Worm (Caenorhabditis elegans) whole organism, midembryonic: ENCODE data around the gene K09F5.4.
A peak's percentile ranks its signal among the peaks of the same experiment; 100 is the strongest.

Experiments
- T22C8.4 ChIP-seq: fragments of 200-800 bp; sonication (Bioruptor generic); IDR thresholded peaks from 2 replicates; pipeline ENCODE4 v1.3.6; 2022; ENCODE audit warnings: missing genetic modification characterization, missing compliant biosample characterization
- cog-1 ChIP-seq: sonication (generic microtip); optimal IDR thresholded peaks from 2 replicates; lab custom pipeline; 2016; ENCODE audit warnings: missing genetic modification characterization, missing compliant biosample characterization
- flt-1 ChIP-seq: fragments of 200-800 bp; sonication (Bioruptor generic); IDR thresholded peaks from 2 replicates; pipeline ENCODE4 v1.3.6; 2022; ENCODE audit warnings: missing genetic modification characterization, missing compliant biosample characterization
- klf-2 ChIP-seq: fragments of 200-800 bp; sonication (Bioruptor generic); conservative IDR thresholded peaks from 2 replicates; pipeline ENCODE4 v1.3.6; 2022; ENCODE audit warnings: missing genetic modification reagents, missing genetic modification characterization, missing compliant biosample characterization
- med-1 ChIP-seq: sonication (generic microtip); optimal IDR thresholded peaks from 2 replicates; lab custom pipeline; 2017; ENCODE audit warnings: missing genetic modification characterization, mild to moderate bottlenecking, missing compliant biosample characterization, antibody characterized with exemption, missing genetic modification reagents; ENCODE audit not compliant: insufficient read depth
- ref-1 ChIP-seq: fragments of 200-800 bp; sonication (Bioruptor generic); conservative IDR thresholded peaks from 2 replicates; pipeline ENCODE4 v1.3.6; 2022; ENCODE audit warnings: missing genetic modification reagents, missing genetic modification characterization, missing compliant biosample characterization
- tab-1 ChIP-seq: fragments of 200-800 bp; sonication (Bioruptor generic); IDR thresholded peaks from 2 replicates; pipeline ENCODE4 v1.3.6; 2022; ENCODE audit warnings: missing genetic modification characterization, missing compliant biosample characterization
- ztf-23 ChIP-seq: fragments of 200-800 bp; sonication (Bioruptor generic); IDR thresholded peaks from 2 replicates; pipeline ENCODE4 v1.3.6; 2022; ENCODE audit warnings: missing genetic modification reagents, missing genetic modification characterization, missing compliant biosample characterization
- ztf-29 ChIP-seq: fragments of 200-800 bp; sonication (Bioruptor generic); IDR thresholded peaks from 2 replicates; pipeline ENCODE4 v1.3.6; 2022; ENCODE audit warnings: missing genetic modification reagents, missing genetic modification characterization, missing compliant biosample characterization

The K09F5.4 gene

DNA sequence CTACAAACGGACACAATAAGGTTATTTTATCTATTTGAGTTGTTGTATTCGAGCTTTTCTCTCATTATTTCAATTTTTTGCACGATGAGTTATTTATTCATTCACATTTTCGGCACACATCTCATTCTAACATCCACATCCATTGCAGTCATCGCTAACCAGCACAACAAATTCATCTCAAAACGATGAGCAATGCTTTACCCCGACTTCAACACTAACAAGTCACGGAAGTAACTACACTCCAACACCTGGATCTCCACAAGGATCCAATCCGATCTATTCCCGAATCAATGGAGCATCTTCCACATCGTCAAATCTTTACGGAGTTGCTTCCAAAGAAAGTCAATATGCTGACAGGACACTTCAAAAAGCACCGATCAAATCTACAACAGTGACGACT is 13.6 kb upstream of the K09F5.4 start:
- TF ChIP-seq T22C8.4 (GFP tag; lab: Robert Waterston, UW) (no peak), tab-1 (GFP tag; lab: Robert Waterston, UW) (no peak), med-1 (no peak), flt-1 (GFP tag; lab: Robert Waterston, UW) (no peak), ztf-23 (GFP tag; lab: Robert Waterston, UW) (no peak), cog-1 (tag; lab: Kevin White, UChicago) (no peak)

ce11 chrX:7720565-7720964 is 10.0 kb upstream of the K09F5.4 start:
- no peak for TF ChIP-seq T22C8.4 (GFP tag; lab: Robert Waterston, UW)
- TF ChIP-seq ref-1 (GFP tag; lab: Robert Waterston, UW) = no peak
- TF ChIP-seq ztf-23 (GFP tag; lab: Robert Waterston, UW) = no peak
- no peak for TF ChIP-seq cog-1 (tag; lab: Kevin White, UChicago)
- TF ChIP-seq tab-1 (GFP tag; lab: Robert Waterston, UW) = no peak

DNA sequence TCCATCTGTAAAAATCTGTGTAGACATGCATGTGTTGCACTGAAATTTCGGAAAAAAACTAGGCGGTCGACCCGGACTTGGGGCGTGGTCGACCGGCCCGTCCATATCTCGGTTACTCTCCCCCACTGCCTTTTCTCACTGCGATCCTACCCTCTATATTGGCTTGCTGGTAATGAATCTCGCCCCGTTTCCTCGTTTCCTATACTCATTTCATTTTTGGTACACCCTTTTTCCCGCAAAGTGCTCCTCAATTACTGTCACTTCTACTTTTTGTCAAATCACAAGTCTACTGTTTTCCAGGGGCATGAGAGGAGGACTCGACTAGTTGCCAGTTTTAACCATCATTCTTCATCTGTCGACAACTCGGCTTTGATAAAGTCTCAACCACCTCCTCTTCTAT is 8.4 kb upstream of the K09F5.4 start, which contains the start of gene K09F5.6:
Gene K09F5.6 (plus strand): TSS at position 301 of the 400 bp plus-strand sequence.
- TF ChIP-seq T22C8.4 (GFP tag; lab: Robert Waterston, UW) (no peak), ref-1 (GFP tag; lab: Robert Waterston, UW) (no peak), klf-2 (no peak), flt-1 (GFP tag; lab: Robert Waterston, UW) (no peak), med-1 (no peak), cog-1 (tag; lab: Kevin White, UChicago) (no peak), ztf-23 (GFP tag; lab: Robert Waterston, UW) (no peak), ztf-29 (GFP tag; lab: Robert Waterston, UW) (no peak), tab-1 (GFP tag; lab: Robert Waterston, UW) (no peak)

ce11 chrX:7715463-7715862 is 4.9 kb upstream of the K09F5.4 start:
- TF ChIP-seq T22C8.4 (GFP tag; lab: Robert Waterston, UW) = no peak
- no peak for TF ChIP-seq flt-1 (GFP tag; lab: Robert Waterston, UW)
- TF ChIP-seq tab-1 (GFP tag; lab: Robert Waterston, UW) = no peak
- TF ChIP-seq med-1 = no peak
- no peak for TF ChIP-seq ref-1 (GFP tag; lab: Robert Waterston, UW)

DNA sequence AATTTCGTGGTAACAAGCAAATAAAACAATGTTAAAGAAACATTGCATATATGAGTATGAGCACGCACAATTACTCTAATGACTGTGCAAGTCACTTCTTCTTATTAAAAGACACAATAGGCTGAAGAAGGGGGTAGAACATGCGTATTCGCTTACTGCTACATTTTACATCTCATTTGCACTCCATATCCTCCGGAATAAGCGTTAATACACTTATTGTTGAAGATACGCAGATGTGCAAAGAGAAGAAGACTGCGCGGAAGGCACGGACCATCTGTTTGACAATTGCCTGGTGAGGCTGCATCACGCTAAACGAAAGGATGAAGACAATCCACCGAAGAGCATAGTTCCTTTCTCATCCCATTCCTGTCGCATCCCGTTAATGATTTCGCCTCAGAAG is 2.3 kb upstream of the K09F5.4 start:
- TF ChIP-seq ref-1 (GFP tag; lab: Robert Waterston, UW) (no peak), flt-1 (GFP tag; lab: Robert Waterston, UW) (peak; percentile 46; the same call in 1 of the 2 replicates), T22C8.4 (GFP tag; lab: Robert Waterston, UW) (no peak), tab-1 (GFP tag; lab: Robert Waterston, UW) (no peak), med-1 (no peak), klf-2 (no peak), cog-1 (tag; lab: Kevin White, UChicago) (peak; percentile 30), ztf-23 (GFP tag; lab: Robert Waterston, UW) (no peak), ztf-29 (GFP tag; lab: Robert Waterston, UW) (no peak)

- no peak for TF ChIP-seq klf-2
- TF ChIP-seq ztf-29 (GFP tag; lab: Robert Waterston, UW) = no peak
- TF ChIP-seq T22C8.4 (GFP tag; lab: Robert Waterston, UW) = no peak
- TF ChIP-seq ref-1 (GFP tag; lab: Robert Waterston, UW) = no peak
- peak; percentile 57; the same call in 1 of the 2 replicates for TF ChIP-seq flt-1 (GFP tag; lab: Robert Waterston, UW)
- 0 out of 2 replicates have a peak, but pooled peaks have one; percentile 14 for TF ChIP-seq ztf-23 (GFP tag; lab: Robert Waterston, UW)
- no peak for TF ChIP-seq med-1
- TF ChIP-seq tab-1 (GFP tag; lab: Robert Waterston, UW) = no peak; the same call in 1 of the 2 replicates
- no peak for TF ChIP-seq cog-1 (tag; lab: Kevin White, UChicago)
These were observed 356 bp downstream of the K09F5.4 start for ce11 chrX:7710187-7710586.

ce11 chrX:7707031-7707430 is 3.5 kb downstream of the K09F5.4 start, which contains the start of gene kvs-1:
Gene kvs-1 (minus strand): TSS chrX:7707131.
- TF ChIP-seq tab-1 (GFP tag; lab: Robert Waterston, UW) = no peak
- TF ChIP-seq ztf-23 (GFP tag; lab: Robert Waterston, UW) = no peak
- TF ChIP-seq med-1 = no peak
- no peak for TF ChIP-seq ztf-29 (GFP tag; lab: Robert Waterston, UW)
- TF ChIP-seq cog-1 (tag; lab: Kevin White, UChicago) = no peak
- no peak for TF ChIP-seq T22C8.4 (GFP tag; lab: Robert Waterston, UW)
- TF ChIP-seq klf-2 = no peak
- TF ChIP-seq ref-1 (GFP tag; lab: Robert Waterston, UW) = no peak
- no peak for TF ChIP-seq flt-1 (GFP tag; lab: Robert Waterston, UW)

DNA sequence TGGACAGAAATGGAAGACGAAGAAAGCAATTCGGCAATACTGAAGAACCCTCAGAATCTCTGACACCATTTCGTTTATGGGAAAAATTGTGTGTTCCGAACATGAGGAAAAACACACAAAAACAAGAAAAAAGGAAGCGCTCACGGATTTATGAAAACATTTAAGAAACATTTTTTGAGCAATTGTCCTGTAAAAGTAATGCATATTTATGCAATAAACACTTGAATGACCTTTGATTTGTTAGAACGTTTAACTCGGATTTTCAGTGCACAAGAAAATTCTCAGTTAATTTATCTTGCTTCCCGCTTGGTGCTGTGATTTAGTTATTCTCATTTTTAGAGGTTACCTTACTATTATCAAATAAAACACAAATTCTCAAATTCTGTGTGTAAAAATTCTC is 6.7 kb downstream of the K09F5.4 start:
- TF ChIP-seq cog-1 (tag; lab: Kevin White, UChicago) = no peak
- TF ChIP-seq flt-1 (GFP tag; lab: Robert Waterston, UW) = no peak
- TF ChIP-seq klf-2 = no peak
- TF ChIP-seq tab-1 (GFP tag; lab: Robert Waterston, UW) = no peak

ce11 chrX:7689570-7689969 is 21.0 kb downstream of the K09F5.4 start:
- TF ChIP-seq ref-1 (GFP tag; lab: Robert Waterston, UW) = no peak
- no peak for TF ChIP-seq med-1
- no peak for TF ChIP-seq T22C8.4 (GFP tag; lab: Robert Waterston, UW)
- no peak for TF ChIP-seq cog-1 (tag; lab: Kevin White, UChicago)
- TF ChIP-seq klf-2 = no peak
- TF ChIP-seq ztf-29 (GFP tag; lab: Robert Waterston, UW) = no peak
- no peak for TF ChIP-seq tab-1 (GFP tag; lab: Robert Waterston, UW)

- TF ChIP-seq med-1 (no peak), ztf-23 (GFP tag; lab: Robert Waterston, UW) (no peak), ztf-29 (GFP tag; lab: Robert Waterston, UW) (no peak), tab-1 (GFP tag; lab: Robert Waterston, UW) (no peak), cog-1 (tag; lab: Kevin White, UChicago) (no peak), klf-2 (no peak), flt-1 (GFP tag; lab: Robert Waterston, UW) (no peak), ref-1 (GFP tag; lab: Robert Waterston, UW) (no peak), T22C8.4 (GFP tag; lab: Robert Waterston, UW) (no peak)
These were observed 21.4 kb downstream of the K09F5.4 start, which contains the start of gene clik-2 for ce11 chrX:7689119-7689518. Gene clik-2 (minus strand): TSS chrX:7689219.
